Worm (Caenorhabditis elegans): Measurements from ENCODE around the gene B0303.16.

Gene B0303.16

DNA sequence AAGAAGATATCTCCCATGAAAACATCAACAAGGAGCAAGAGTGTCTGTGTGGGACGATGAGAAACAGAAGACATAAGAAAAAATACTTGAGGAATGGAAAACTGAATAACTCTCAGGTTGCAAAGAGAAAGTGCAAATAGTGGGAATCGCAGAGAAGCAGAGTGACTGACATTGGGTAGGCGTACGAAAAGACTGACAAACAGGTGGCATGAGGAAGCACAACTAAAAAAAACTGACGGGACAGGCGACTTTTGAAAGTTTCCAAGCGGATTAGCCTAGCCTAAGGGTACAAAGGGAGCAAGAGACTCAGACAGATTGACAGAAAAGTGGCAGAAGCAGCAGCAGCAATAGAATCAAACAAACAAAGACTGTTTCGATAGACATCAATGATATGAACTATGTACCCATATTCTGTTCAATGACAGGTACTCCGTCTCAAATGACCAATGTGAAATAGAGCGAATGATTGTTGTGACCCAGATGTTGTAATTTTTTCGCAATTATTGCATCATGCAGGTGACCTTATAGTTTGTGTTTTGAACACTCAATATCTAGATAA lies 29.5 kb downstream of the B0303.16 start:
- TF ChIP-seq gmeb-1 (tag; optimal IDR thresholded peaks at IDR 0.05) (no peak), lin-13 (GFP tag; optimal IDR thresholded peaks at IDR 0.05) (no peak), nhr-237 (tag; optimal IDR thresholded peaks at IDR 0.05) (no peak), nhr-11 (tag; optimal IDR thresholded peaks at IDR 0.05) (no peak), egl-27 (tag; optimal IDR thresholded peaks at IDR 0.05) (no peak), nhr-25 (tag; optimal IDR thresholded peaks at IDR 0.05) (peak; percentile 61), nhr-12 (tag; optimal IDR thresholded peaks at IDR 0.05) (no peak), dmd-4 (tag; optimal IDR thresholded peaks at IDR 0.05) (no peak), zag-1 (tag; optimal IDR thresholded peaks at IDR 0.05) (no peak), fos-1 (tag; optimal IDR thresholded peaks at IDR 0.05) (peak; percentile 26), sem-4 (tag; optimal IDR thresholded peaks at IDR 0.05) (no peak), mbf-1 (tag; optimal IDR thresholded peaks at IDR 0.05) (no peak), Y55F3AM.14 (GFP tag; optimal IDR thresholded peaks at IDR 0.05) (no peak), blmp-1 (tag; optimal IDR thresholded peaks at IDR 0.05; ENCODE audit: insufficient read depth) (peak; percentile 32), sma-3 (GFP tag; optimal IDR thresholded peaks at IDR 0.05) (no peak), nhr-23 (tag; optimal IDR thresholded peaks at IDR 0.05) (no peak), nhr-21 (tag; optimal IDR thresholded peaks at IDR 0.05) (no peak), F13H6.1 (tag; optimal IDR thresholded peaks at IDR 0.05) (peak; percentile 86), peb-1 (tag; optimal IDR thresholded peaks at IDR 0.05) (no peak), snpc-4 (tag; optimal IDR thresholded peaks at IDR 0.05) (no peak), ztf-4 (tag; optimal IDR thresholded peaks at IDR 0.05) (peak; percentile 57), elt-3 (tag; optimal IDR thresholded peaks at IDR 0.05) (no peak), C34F6.9 (tag; optimal IDR thresholded peaks at IDR 0.05) (peak; percentile 34), mdl-1 (tag; optimal IDR thresholded peaks at IDR 0.05) (no peak), alr-1 (tag; optimal IDR thresholded peaks at IDR 0.05) (no peak), ztf-11 (tag; optimal IDR thresholded peaks at IDR 0.05) (no peak), ztf-1 (GFP tag; conservative IDR thresholded peaks at IDR 0.05) (no peak), nhr-129 (tag; optimal IDR thresholded peaks at IDR 0.05) (peak; percentile 98), lsy-2 (tag; optimal IDR thresholded peaks at IDR 0.05) (peak in 1 of 2 experiments; percentile 32), ama-1 (optimal IDR thresholded peaks at IDR 0.05) (no peak), ZK546.5 (tag; optimal IDR thresholded peaks at IDR 0.05) (no peak), ceh-16 (tag; optimal IDR thresholded peaks at IDR 0.05) (no peak), aly-2 (tag; optimal IDR thresholded peaks at IDR 0.05) (no peak), sma-9 (GFP tag; optimal IDR thresholded peaks at IDR 0.05) (peak; percentile 70), sma-9 (tag; optimal IDR thresholded peaks at IDR 0.05) (no peak), nhr-6 (tag; optimal IDR thresholded peaks at IDR 0.05) (peak; percentile 32), unc-62 (GFP tag; optimal IDR thresholded peaks at IDR 0.05) (no peak), nhr-10 (tag; optimal IDR thresholded peaks at IDR 0.05) (no peak), lin-11 (tag; optimal IDR thresholded peaks at IDR 0.05) (no peak), skn-1 (tag; optimal IDR thresholded peaks at IDR 0.05) (no peak), lin-39 (tag; optimal IDR thresholded peaks at IDR 0.05) (no peak), crh-2 (tag; optimal IDR thresholded peaks at IDR 0.05) (peak; percentile 40), nhr-77 (tag; optimal IDR thresholded peaks at IDR 0.05) (no peak), unc-39 (tag; optimal IDR thresholded peaks at IDR 0.05) (no peak), R02D3.7 (tag; optimal IDR thresholded peaks at IDR 0.05) (no peak), mab-5 (tag; optimal IDR thresholded peaks at IDR 0.05) (no peak), ceh-82 (tag; optimal IDR thresholded peaks at IDR 0.05) (no peak), unc-55 (GFP tag; optimal IDR thresholded peaks at IDR 0.05) (peak; percentile 35), elt-1 (tag; optimal IDR thresholded peaks at IDR 0.05) (no peak)

All from whole organism, L2 larva.